Worm (Caenorhabditis elegans) whole organism, L4/young adult: ENCODE measurements around the gene clec-187.

ENCODE experiments used
- W03F9.2 ChIP-seq: fragments of 150-350 bp; optimal IDR thresholded peaks from 2 replicates; lab custom pipeline; 2014; ENCODE audit warnings: missing biosample characterization, missing genetic modification characterization
- dao-5 ChIP-seq: sonication (generic microtip); optimal IDR thresholded peaks from 2 replicates; lab custom pipeline; 2016; ENCODE audit warnings: missing genotype, missing genetic modification characterization, moderate library complexity, missing compliant biosample characterization
- him-1 ChIP-seq: sonication (generic microtip); optimal IDR thresholded peaks from 2 replicates; lab custom pipeline; 2016; ENCODE audit warnings: missing genotype, missing genetic modification reagents, missing genetic modification characterization, missing compliant biosample characterization

DNA sequence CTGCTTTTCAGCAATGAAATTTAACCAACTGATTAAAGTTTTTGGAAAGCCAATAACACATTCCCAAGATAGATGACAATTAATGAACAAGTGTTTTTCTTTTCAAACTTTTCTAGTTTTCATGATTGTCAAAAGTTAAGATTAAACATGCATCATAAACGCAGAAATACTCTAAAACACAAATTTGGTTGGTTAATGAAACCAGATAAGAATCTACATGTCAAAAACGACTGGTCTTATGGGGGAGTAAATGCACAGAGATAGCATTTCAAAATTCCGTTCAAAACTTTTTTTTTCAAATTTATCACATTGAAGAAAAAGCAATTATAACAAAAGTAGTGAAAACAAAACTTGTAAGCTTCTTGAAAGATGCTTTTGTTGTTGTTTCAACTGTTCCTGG is 32.4 kb upstream of the clec-187 start:
- TF ChIP-seq him-1 (tag; lab: Kevin White, UChicago), result no peak
- no peak for TF ChIP-seq dao-5 (tag; lab: Kevin White, UChicago)
- TF ChIP-seq W03F9.2, result no peak
